Fruit fly (Drosophila melanogaster) whole organism, embryonic: ENCODE data around the gene Syx4.

ENCODE experiments used
- CG10979 ChIP-seq: fragments of 200-800 bp; sonication (Bioruptor generic); optimal IDR thresholded peaks from 2 replicates; lab custom pipeline; 2018; ENCODE audit warnings: missing biosample characterization, mild to moderate bottlenecking, missing genetic modification characterization, moderate library complexity
- CG12071 ChIP-seq: fragments of 200-800 bp; sonication (Bioruptor generic); optimal IDR thresholded peaks from 3 replicates; lab custom pipeline; 2018; ENCODE audit warnings: missing biosample characterization, mild to moderate bottlenecking, missing genetic modification characterization
- CG12219 ChIP-seq: fragments of 200-800 bp; sonication (Bioruptor generic); optimal IDR thresholded peaks from 3 replicates; lab custom pipeline; 2018; ENCODE audit warnings: missing biosample characterization, mild to moderate bottlenecking, missing genetic modification characterization
- CG12236 ChIP-seq: fragments of 200-800 bp; sonication (Bioruptor generic); optimal IDR thresholded peaks from 2 replicates; lab custom pipeline; 2016; ENCODE audit warnings: missing biosample characterization, missing genetic modification characterization
- CG12942 ChIP-seq: fragments of 200-800 bp; sonication (Bioruptor generic); optimal IDR thresholded peaks from 3 replicates; lab custom pipeline; 2016; ENCODE audit warnings: missing biosample characterization, missing genetic modification characterization
- CG13287 ChIP-seq: fragments of 200-800 bp; sonication (Bioruptor generic); IDR thresholded peaks from 2 replicates; pipeline ENCODE4 v1.3.6; 2022; ENCODE audit warnings: missing biosample characterization, missing genetic modification characterization; ENCODE audit not compliant: partially characterized antibody
- CG13894 ChIP-seq: fragments of 200-800 bp; sonication (Bioruptor generic); optimal IDR thresholded peaks from 3 replicates; lab custom pipeline; 2018; ENCODE audit warnings: missing biosample characterization, mild to moderate bottlenecking, missing genetic modification characterization, moderate library complexity
- CG16815 ChIP-seq: fragments of 200-800 bp; sonication (Bioruptor generic); optimal IDR thresholded peaks from 3 replicates; lab custom pipeline; 2017; ENCODE audit warnings: missing biosample characterization, mild to moderate bottlenecking, missing genetic modification characterization
- CG17912 ChIP-seq: fragments of 200-800 bp; sonication (Bioruptor generic); optimal IDR thresholded peaks from 2 replicates; lab custom pipeline; 2018; ENCODE audit warnings: missing biosample characterization, mild to moderate bottlenecking, missing genetic modification characterization
- CG30403 ChIP-seq: fragments of 200-800 bp; sonication (Bioruptor generic); optimal IDR thresholded peaks from 3 replicates; lab custom pipeline; 2016; ENCODE audit warnings: missing biosample characterization, missing genetic modification characterization
- CG31441 ChIP-seq: fragments of 200-800 bp; sonication (Bioruptor generic); IDR thresholded peaks from 2 replicates; pipeline ENCODE4 v1.3.6; 2022; ENCODE audit warnings: missing biosample characterization, missing genetic modification characterization
- CG3163 ChIP-seq: fragments of 200-800 bp; sonication (Bioruptor generic); optimal IDR thresholded peaks from 3 replicates; lab custom pipeline; 2016; ENCODE audit warnings: missing biosample characterization, missing genetic modification characterization
- CG6654 ChIP-seq: fragments of 200-800 bp; sonication (Bioruptor generic); optimal IDR thresholded peaks from 2 replicates; lab custom pipeline; 2017; ENCODE audit warnings: missing biosample characterization, mild to moderate bottlenecking, missing genetic modification characterization
- CG6765 ChIP-seq: fragments of 200-800 bp; sonication (Bioruptor generic); optimal IDR thresholded peaks from 3 replicates; lab custom pipeline; 2017; ENCODE audit warnings: missing biosample characterization, mild to moderate bottlenecking, missing genetic modification characterization
- CG7786 ChIP-seq: fragments of 200-800 bp; sonication (Bioruptor generic); optimal IDR thresholded peaks from 2 replicates; lab custom pipeline; 2016; ENCODE audit warnings: missing biosample characterization, missing genetic modification characterization
- CG8478 ChIP-seq: fragments of >200 bp; optimal IDR thresholded peaks from 2 replicates; lab custom pipeline; 2018
- CG9817 ChIP-seq: fragments of 200-800 bp; sonication (Bioruptor generic); optimal IDR thresholded peaks from 2 replicates; lab custom pipeline; 2018; ENCODE audit warnings: missing biosample characterization, mild to moderate bottlenecking, missing genetic modification characterization, moderate library complexity
- Dip2 ChIP-seq: fragments of 200-800 bp; sonication (Bioruptor generic); IDR thresholded peaks from 2 replicates; pipeline ENCODE4 v1.3.6; 2022; ENCODE audit warnings: missing biosample characterization, missing genetic modification characterization
- E2f1 ChIP-seq: fragments of 200-800 bp; sonication (Bioruptor generic); IDR thresholded peaks from 2 replicates; pipeline ENCODE4 v1.3.6; 2022; ENCODE audit warnings: missing biosample characterization, missing genetic modification characterization
- Fer1 ChIP-seq: fragments of 200-800 bp; sonication (Bioruptor generic); optimal IDR thresholded peaks from 2 replicates; lab custom pipeline; 2017; ENCODE audit warnings: missing biosample characterization, mild to moderate bottlenecking, missing genetic modification characterization
- Gug ChIP-seq: fragments of 200-800 bp; sonication (Bioruptor generic); IDR thresholded peaks from 4 replicates; pipeline ENCODE4 v1.3.6; 2022; ENCODE audit warnings: missing biosample characterization, missing genetic modification characterization
- Hmx ChIP-seq: fragments of 200-800 bp; sonication (Bioruptor generic); optimal IDR thresholded peaks from 2 replicates; lab custom pipeline; 2016; ENCODE audit warnings: missing biosample characterization, missing genetic modification characterization
- Hr51 ChIP-seq, 2 experiments: fragments of 200-800 bp; sonication (Bioruptor generic); optimal IDR thresholded peaks; 2 replicates in 1 of 2; 3 replicates in 1 of 2; lab custom pipeline; 2016 to 2018; ENCODE audit warnings: missing biosample characterization in 2 of 2, missing genetic modification characterization in 2 of 2, mild to moderate bottlenecking in 1 of 2, moderate library complexity in 1 of 2
- Lim3 ChIP-seq: fragments of 200-800 bp; sonication (Bioruptor generic); IDR thresholded peaks from 2 replicates; pipeline ENCODE4 v1.3.6; 2022; ENCODE audit warnings: missing biosample characterization, missing genetic modification characterization
- Mes4 ChIP-seq: fragments of 200-800 bp; sonication (Bioruptor generic); optimal IDR thresholded peaks from 2 replicates; lab custom pipeline; 2016; ENCODE audit warnings: missing biosample characterization, missing genetic modification characterization
- Mrtf ChIP-seq: fragments of 200-800 bp; sonication (Bioruptor generic); IDR thresholded peaks from 3 replicates; pipeline ENCODE4 v1.3.6; 2022; ENCODE audit warnings: missing biosample characterization, missing genetic modification characterization
- Nf-YC ChIP-seq: fragments of 200-800 bp; optimal IDR thresholded peaks from 3 replicates; lab custom pipeline; 2019; ENCODE audit warnings: missing biosample characterization, mild to moderate bottlenecking, missing genetic modification characterization, moderate library complexity
- Optix ChIP-seq: fragments of 200-800 bp; sonication (Bioruptor generic); IDR thresholded peaks from 3 replicates; pipeline ENCODE4 v1.3.6; 2022; ENCODE audit warnings: missing biosample characterization, missing genetic modification characterization
- PHDP ChIP-seq: fragments of 200-800 bp; sonication (Bioruptor generic); optimal IDR thresholded peaks from 3 replicates; lab custom pipeline; 2018; ENCODE audit warnings: missing biosample characterization, mild to moderate bottlenecking, missing genetic modification characterization, moderate library complexity
- Stat92E ChIP-seq, 3 experiments: fragments of >200 bp in 2 of 3; fragments of 200-800 bp in 1 of 3; sonication (Bioruptor generic) in 1 of 3; optimal IDR thresholded peaks; 2 replicates each; lab custom pipeline; 2017 to 2019; ENCODE audit warnings: missing biosample characterization in 3 of 3, missing genetic modification characterization in 3 of 3, mild to moderate bottlenecking in 1 of 3, moderate library complexity in 1 of 3
- TFAM ChIP-seq: fragments of 200-800 bp; sonication (Bioruptor generic); optimal IDR thresholded peaks from 2 replicates; lab custom pipeline; 2017; ENCODE audit warnings: missing biosample characterization, missing genetic modification characterization, inconsistent platforms
- ara ChIP-seq: fragments of 200-800 bp; sonication (Bioruptor generic); IDR thresholded peaks from 2 replicates; pipeline ENCODE4 v1.3.6; 2022; ENCODE audit warnings: missing biosample characterization, missing genetic modification characterization
- ash1 ChIP-seq: fragments of 200-800 bp; sonication (Bioruptor generic); optimal IDR thresholded peaks from 2 replicates; lab custom pipeline; 2018; ENCODE audit warnings: missing biosample characterization, mild to moderate bottlenecking, missing genetic modification characterization
- ems ChIP-seq: fragments of 200-800 bp; sonication (Bioruptor generic); optimal IDR thresholded peaks from 3 replicates; lab custom pipeline; 2016; ENCODE audit warnings: missing biosample characterization, missing genetic modification characterization
- eve ChIP-seq, 2 experiments: fragments of >200 bp; optimal IDR thresholded peaks; 2 replicates each; lab custom pipeline; 2017; ENCODE audit warnings: missing biosample characterization in 2 of 2, missing genetic modification characterization in 2 of 2
- fu2 ChIP-seq: fragments of 200-800 bp; sonication (Bioruptor generic); optimal IDR thresholded peaks from 2 replicates; lab custom pipeline; 2016; ENCODE audit warnings: missing biosample characterization, missing genetic modification characterization
- her ChIP-seq: fragments of 200-800 bp; sonication (Bioruptor generic); optimal IDR thresholded peaks from 2 replicates; lab custom pipeline; 2016; ENCODE audit warnings: missing biosample characterization, missing genetic modification characterization
- insv ChIP-seq, 2 experiments: fragments of 200-800 bp; sonication (Bioruptor generic); optimal IDR thresholded peaks; 3 replicates each; lab custom pipeline; 2016 to 2018; ENCODE audit warnings: missing biosample characterization in 2 of 2, missing genetic modification characterization in 2 of 2
- jumu ChIP-seq: fragments of 200-800 bp; sonication (Bioruptor generic); optimal IDR thresholded peaks from 3 replicates; lab custom pipeline; 2016; ENCODE audit warnings: missing biosample characterization, missing genetic modification characterization
- kni ChIP-seq: fragments of 200-800 bp; sonication (Bioruptor generic); optimal IDR thresholded peaks from 3 replicates; lab custom pipeline; 2017; ENCODE audit warnings: mild to moderate bottlenecking, missing biosample characterization, missing genetic modification reagents, missing genetic modification characterization
- lbe ChIP-seq: fragments of 200-800 bp; sonication (Bioruptor generic); optimal IDR thresholded peaks from 2 replicates; lab custom pipeline; 2016; ENCODE audit warnings: missing biosample characterization, mild to moderate bottlenecking, missing genetic modification characterization
- pfk ChIP-seq: fragments of 200-800 bp; sonication (Bioruptor generic); optimal IDR thresholded peaks from 2 replicates; lab custom pipeline; 2018; ENCODE audit warnings: missing biosample characterization, mild to moderate bottlenecking, missing genetic modification characterization, moderate library complexity
- pros ChIP-seq: fragments of 200-800 bp; sonication (Bioruptor generic); optimal IDR thresholded peaks from 3 replicates; lab custom pipeline; 2019; ENCODE audit warnings: missing biosample characterization, mild to moderate bottlenecking, missing genetic modification characterization, moderate library complexity
- scrt ChIP-seq: fragments of 200-800 bp; sonication (Bioruptor generic); optimal IDR thresholded peaks from 2 replicates; lab custom pipeline; 2018; ENCODE audit warnings: missing biosample characterization, mild to moderate bottlenecking, missing genetic modification characterization, moderate library complexity
- slp2 ChIP-seq: fragments of 200-800 bp; sonication (Bioruptor generic); optimal IDR thresholded peaks from 2 replicates; lab custom pipeline; 2016; ENCODE audit warnings: missing biosample characterization, missing genetic modification characterization
- ssp ChIP-seq: fragments of 200-800 bp; sonication (Bioruptor generic); IDR thresholded peaks from 2 replicates; pipeline ENCODE4 v1.3.6; 2022; ENCODE audit warnings: missing biosample characterization, missing genetic modification characterization
- sug ChIP-seq: fragments of 200-800 bp; optimal IDR thresholded peaks from 2 replicates; lab custom pipeline; 2019; ENCODE audit warnings: missing biosample characterization, mild to moderate bottlenecking, missing genetic modification characterization, moderate library complexity
- toy ChIP-seq: fragments of 200-800 bp; sonication (Bioruptor generic); IDR thresholded peaks from 2 replicates; pipeline ENCODE4 v1.3.6; 2022; ENCODE audit warnings: missing biosample characterization, missing genetic modification characterization
- trh ChIP-seq: fragments of 200-800 bp; sonication (Bioruptor generic); optimal IDR thresholded peaks from 2 replicates; lab custom pipeline; 2016; ENCODE audit warnings: missing biosample characterization, missing genetic modification characterization
- ttk ChIP-seq: fragments of 200-800 bp; sonication (Bioruptor generic); IDR thresholded peaks from 2 replicates; pipeline ENCODE4 v2.1.2; 2022; ENCODE audit warnings: missing biosample characterization, missing genetic modification characterization
- unc-4 ChIP-seq: fragments of 200-800 bp; sonication (Bioruptor generic); IDR thresholded peaks from 2 replicates; pipeline ENCODE4 v1.3.6; 2022; ENCODE audit warnings: missing biosample characterization, missing genetic modification characterization; ENCODE audit not compliant: partially characterized antibody

The Syx4 gene

DNA sequence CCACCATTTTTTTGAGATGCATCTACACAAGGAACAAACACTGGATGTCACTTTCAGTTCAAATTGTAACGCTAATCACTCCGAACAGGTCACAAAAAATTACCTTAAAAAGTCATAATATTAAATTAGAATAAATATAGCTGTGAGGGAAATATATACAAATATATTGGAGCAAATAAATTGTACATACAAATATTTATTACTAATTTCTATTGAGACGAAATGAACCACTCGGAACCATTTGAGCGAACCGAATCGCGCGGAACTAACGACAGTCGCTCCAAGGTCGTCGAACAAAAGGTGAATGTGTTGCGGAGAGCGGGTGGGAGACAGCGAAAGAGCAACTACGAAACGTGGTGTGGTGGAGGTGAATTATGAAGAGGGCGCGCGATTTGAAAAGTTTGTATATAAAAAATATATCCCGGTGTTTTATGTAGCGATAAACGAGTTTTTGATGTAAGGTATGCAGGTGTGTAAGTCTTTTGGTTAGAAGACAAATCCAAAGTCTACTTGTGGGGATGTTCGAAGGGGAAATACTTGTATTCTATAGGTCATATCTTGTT, 46.3 kb upstream of the Syx4 start, which contains the start of gene CG32795:
Gene CG32795 (minus strand): TSS at position 513 of the 563 bp plus-strand sequence.
- TF ChIP-seq Hr51 (GFP tag; optimal IDR thresholded peaks at IDR 0.05; lab: Kevin White, UChicago) (peak in 1 of 2 experiments; percentile 0), trh (GFP tag; lab: Kevin White, UChicago) (no peak), CG8478 (no peak), toy (no peak), slp2 (GFP tag; lab: Kevin White, UChicago) (no peak), her (GFP tag; lab: Kevin White, UChicago) (no peak), scrt (GFP tag; lab: Kevin White, UChicago) (no peak), ssp (no peak), CG17912 (no peak), pfk (GFP tag; lab: Kevin White, UChicago) (no peak), CG31441 (GFP tag; lab: Robert Waterston, UW) (peak; percentile 45), jumu (GFP tag; lab: Kevin White, UChicago) (no peak), CG7786 (GFP tag; lab: Kevin White, UChicago) (no peak), Hmx (GFP tag; lab: Kevin White, UChicago) (no peak), ash1 (GFP tag; lab: Kevin White, UChicago) (no peak), Mes4 (GFP tag; lab: Kevin White, UChicago) (no peak), ara (no peak), CG12236 (GFP tag; lab: Kevin White, UChicago) (no peak), fu2 (GFP tag; lab: Kevin White, UChicago) (no peak), kni (no peak), lbe (GFP tag; lab: Kevin White, UChicago) (peak; percentile 12), CG16815 (GFP tag; lab: Kevin White, UChicago) (no peak), CG6765 (GFP tag; lab: Kevin White, UChicago) (peak; percentile 49), Stat92E (GFP tag; optimal IDR thresholded peaks at IDR 0.05; lab: Kevin White, UChicago) (no peak), CG13287 (peak; percentile 55; the same call in 1 of the 2 replicates), TFAM (no peak), CG12071 (no peak), Gug (GFP tag; lab: Robert Waterston, UW) (no peak), CG6654 (GFP tag; lab: Kevin White, UChicago) (no peak), CG3163 (GFP tag; lab: Kevin White, UChicago) (no peak), PHDP (peak; percentile 25), Mrtf (GFP tag; lab: Robert Waterston, UW) (no peak), CG12219 (GFP tag; lab: Kevin White, UChicago) (no peak), ttk (GFP tag; lab: Robert Waterston, UW) (no peak), CG10979 (tag; lab: Kevin White, UChicago) (no peak), Dip2 (GFP tag; lab: Robert Waterston, UW) (no peak), Nf-YC (peak; percentile 62), Lim3 (GFP tag; lab: Robert Waterston, UW) (no peak), Optix (GFP tag; lab: Robert Waterston, UW) (no peak), ems (no peak), Fer1 (GFP tag; lab: Kevin White, UChicago) (peak; percentile 47), CG9817 (tag; lab: Kevin White, UChicago) (no peak), pros (GFP tag; lab: Kevin White, UChicago) (peak; percentile 34), E2f1 (no peak), sug (peak; percentile 52), CG13894 (tag; lab: Kevin White, UChicago) (peak; percentile 33), insv (GFP tag; optimal IDR thresholded peaks at IDR 0.05; lab: Kevin White, UChicago) (peak in 1 of 2 experiments; percentile 20), unc-4 (no peak), CG30403 (peak; percentile 6), eve (GFP tag; optimal IDR thresholded peaks at IDR 0.05; lab: Kevin White, UChicago) (no peak), CG12942 (GFP tag; lab: Kevin White, UChicago) (no peak)
